Fruit fly (Drosophila melanogaster) whole organism, embryonic: ENCODE measurements around the gene CG12477.

Experiments used
- B-H1 ChIP-seq: fragments of 200-800 bp; sonication (Bioruptor generic); IDR thresholded peaks from 3 replicates; pipeline ENCODE4 v1.3.6; 2022; ENCODE audit warnings: missing biosample characterization, missing genetic modification characterization
- CG10431 ChIP-seq: fragments of 200-800 bp; sonication (Bioruptor generic); optimal IDR thresholded peaks from 3 replicates; lab custom pipeline; 2018; ENCODE audit warnings: missing biosample characterization, mild to moderate bottlenecking, missing genetic modification characterization
- CG12391 ChIP-seq: fragments of 200-800 bp; sonication (Bioruptor generic); optimal IDR thresholded peaks from 3 replicates; lab custom pipeline; 2018; ENCODE audit warnings: missing biosample characterization, mild to moderate bottlenecking, missing genetic modification characterization, moderate library complexity
- CG12942 ChIP-seq: fragments of 200-800 bp; sonication (Bioruptor generic); optimal IDR thresholded peaks from 3 replicates; lab custom pipeline; 2016; ENCODE audit warnings: missing biosample characterization, missing genetic modification characterization
- CG14050 ChIP-seq: fragments of 200-800 bp; sonication (Bioruptor generic); IDR thresholded peaks from 3 replicates; pipeline ENCODE4 v1.3.6; 2022; ENCODE audit warnings: missing biosample characterization, missing genetic modification characterization
- CG14710 ChIP-seq: fragments of 200-800 bp; sonication (Bioruptor generic); optimal IDR thresholded peaks from 3 replicates; lab custom pipeline; 2019; ENCODE audit warnings: missing biosample characterization, mild to moderate bottlenecking, missing genetic modification characterization, moderate library complexity
- CG15011 ChIP-seq: fragments of 200-800 bp; sonication (Bioruptor generic); optimal IDR thresholded peaks from 3 replicates; lab custom pipeline; 2018; ENCODE audit warnings: missing biosample characterization, mild to moderate bottlenecking, missing genetic modification characterization
- CG17361 ChIP-seq: fragments of 200-800 bp; sonication (Bioruptor generic); IDR thresholded peaks from 3 replicates; pipeline ENCODE4 v1.3.6; 2022; ENCODE audit warnings: missing biosample characterization, missing genetic modification characterization
- CG17829 ChIP-seq: fragments of 200-800 bp; optimal IDR thresholded peaks from 2 replicates; lab custom pipeline; 2019; ENCODE audit warnings: missing biosample characterization, mild to moderate bottlenecking, missing genetic modification characterization, moderate library complexity
- CG17912 ChIP-seq: fragments of 200-800 bp; sonication (Bioruptor generic); optimal IDR thresholded peaks from 2 replicates; lab custom pipeline; 2018; ENCODE audit warnings: missing biosample characterization, mild to moderate bottlenecking, missing genetic modification characterization
- CG1792 ChIP-seq: fragments of 200-800 bp; sonication (Bioruptor generic); optimal IDR thresholded peaks from 2 replicates; lab custom pipeline; 2016; ENCODE audit warnings: missing biosample characterization, missing genetic modification characterization
- CG2129 ChIP-seq: fragments of 200-800 bp; sonication (Bioruptor generic); IDR thresholded peaks from 2 replicates; pipeline ENCODE4 v1.3.6; 2022; ENCODE audit warnings: missing biosample characterization, missing genetic modification characterization; ENCODE audit not compliant: partially characterized antibody
- CG31365 ChIP-seq: fragments of 200-800 bp; sonication (Bioruptor generic); optimal IDR thresholded peaks from 2 replicates; lab custom pipeline; 2018; ENCODE audit warnings: missing biosample characterization, mild to moderate bottlenecking, missing genetic modification characterization
- CG32532 ChIP-seq: fragments of 200-800 bp; sonication (Bioruptor generic); IDR thresholded peaks from 2 replicates; pipeline ENCODE4 v1.3.6; 2022; ENCODE audit warnings: missing biosample characterization, missing genetic modification characterization
- CG32767 ChIP-seq: fragments of 200-800 bp; sonication (Bioruptor generic); IDR thresholded peaks from 2 replicates; pipeline ENCODE4 v1.3.6; 2022; ENCODE audit warnings: missing biosample characterization, missing genetic modification characterization
- CG4282 ChIP-seq: fragments of 200-800 bp; sonication (Bioruptor generic); optimal IDR thresholded peaks from 2 replicates; lab custom pipeline; 2016; ENCODE audit warnings: missing biosample characterization, missing genetic modification characterization
- CG4730 ChIP-seq: fragments of 200-800 bp; sonication (Bioruptor generic); IDR thresholded peaks from 2 replicates; pipeline ENCODE4 v1.3.6; 2022; ENCODE audit warnings: missing biosample characterization, missing genetic modification characterization
- CG5180 ChIP-seq: fragments of 200-800 bp; sonication (Bioruptor generic); optimal IDR thresholded peaks from 3 replicates; lab custom pipeline; 2017; ENCODE audit warnings: missing biosample characterization, missing genetic modification characterization, mild to moderate bottlenecking, moderate library complexity, missing genetic modification reagents
- CG5245 ChIP-seq: fragments of 200-800 bp; sonication (Bioruptor generic); optimal IDR thresholded peaks from 3 replicates; lab custom pipeline; 2016; ENCODE audit warnings: missing biosample characterization, missing genetic modification characterization
- CG6654 ChIP-seq: fragments of 200-800 bp; sonication (Bioruptor generic); optimal IDR thresholded peaks from 2 replicates; lab custom pipeline; 2017; ENCODE audit warnings: missing biosample characterization, mild to moderate bottlenecking, missing genetic modification characterization
- CG6683 ChIP-seq: fragments of 200-800 bp; sonication (Bioruptor generic); optimal IDR thresholded peaks from 2 replicates; lab custom pipeline; 2017; ENCODE audit warnings: missing biosample characterization, mild to moderate bottlenecking, missing genetic modification characterization, missing genetic modification reagents
- CG7786 ChIP-seq: fragments of 200-800 bp; sonication (Bioruptor generic); optimal IDR thresholded peaks from 2 replicates; lab custom pipeline; 2016; ENCODE audit warnings: missing biosample characterization, missing genetic modification characterization
- Dek ChIP-seq: fragments of 200-800 bp; sonication (Bioruptor generic); optimal IDR thresholded peaks from 3 replicates; lab custom pipeline; 2019; ENCODE audit warnings: missing biosample characterization, mild to moderate bottlenecking, missing genetic modification characterization, moderate library complexity
- Dll ChIP-seq: fragments of 200-800 bp; sonication (Bioruptor generic); IDR thresholded peaks from 4 replicates; pipeline ENCODE4 v1.3.6; 2022; ENCODE audit warnings: missing biosample characterization, missing genetic modification characterization; ENCODE audit not compliant: partially characterized antibody
- Dp ChIP-seq: fragments of 200-800 bp; sonication (Bioruptor generic); optimal IDR thresholded peaks from 2 replicates; lab custom pipeline; 2018; ENCODE audit warnings: missing biosample characterization, mild to moderate bottlenecking, missing genetic modification characterization, moderate library complexity
- Dref ChIP-seq: fragments of 200-800 bp; sonication (Bioruptor generic); IDR thresholded peaks from 2 replicates; pipeline ENCODE4 v1.3.6; 2022; ENCODE audit warnings: missing biosample characterization, missing genetic modification characterization
- Drgx ChIP-seq: fragments of 200-800 bp; sonication (Bioruptor generic); IDR thresholded peaks from 2 replicates; pipeline ENCODE4 v1.3.6; 2022; ENCODE audit warnings: missing biosample characterization, missing genetic modification characterization
- HHEX ChIP-seq: fragments of 200-800 bp; sonication (Bioruptor generic); optimal IDR thresholded peaks from 3 replicates; lab custom pipeline; 2017; ENCODE audit warnings: missing biosample characterization, mild to moderate bottlenecking, missing genetic modification characterization, missing genetic modification reagents
- HmgZ ChIP-seq: fragments of 200-800 bp; sonication (Bioruptor generic); optimal IDR thresholded peaks from 2 replicates; lab custom pipeline; 2018; ENCODE audit warnings: missing biosample characterization, mild to moderate bottlenecking, missing genetic modification characterization
- Hmx ChIP-seq: fragments of 200-800 bp; sonication (Bioruptor generic); optimal IDR thresholded peaks from 2 replicates; lab custom pipeline; 2016; ENCODE audit warnings: missing biosample characterization, missing genetic modification characterization
- Hr39 ChIP-seq: fragments of >200 bp; optimal IDR thresholded peaks from 2 replicates; lab custom pipeline; 2017
- Hsf ChIP-seq: fragments of 200-800 bp; sonication (Bioruptor generic); optimal IDR thresholded peaks from 3 replicates; lab custom pipeline; 2016; ENCODE audit warnings: missing biosample characterization, missing genetic modification characterization
- MBD-R2 ChIP-seq: fragments of 200-800 bp; sonication (Bioruptor generic); IDR thresholded peaks from 2 replicates; pipeline ENCODE4 v1.3.6; 2022; ENCODE audit warnings: missing biosample characterization, missing genetic modification characterization
- amos ChIP-seq: fragments of 200-800 bp; sonication (Bioruptor generic); IDR thresholded peaks from 2 replicates; pipeline ENCODE4 v1.3.6; 2022; ENCODE audit warnings: missing biosample characterization, missing genetic modification characterization; ENCODE audit not compliant: partially characterized antibody
- cato ChIP-seq: fragments of 200-800 bp; sonication (Bioruptor generic); optimal IDR thresholded peaks from 2 replicates; lab custom pipeline; 2016; ENCODE audit warnings: missing biosample characterization, missing genetic modification characterization, borderline replicate concordance
- ci ChIP-seq: fragments of 200-800 bp; sonication (Bioruptor generic); IDR thresholded peaks from 3 replicates; pipeline ENCODE4 v1.3.6; 2022; ENCODE audit warnings: missing biosample characterization, missing genetic modification characterization
- da ChIP-seq: fragments of 200-800 bp; sonication (Bioruptor generic); optimal IDR thresholded peaks from 2 replicates; lab custom pipeline; 2016; ENCODE audit warnings: missing biosample characterization, missing genetic modification characterization
- dmrt11E ChIP-seq: fragments of 200-800 bp; sonication (Bioruptor generic); optimal IDR thresholded peaks from 3 replicates; lab custom pipeline; 2018; ENCODE audit warnings: missing biosample characterization, mild to moderate bottlenecking, missing genetic modification characterization, moderate library complexity
- dpn ChIP-seq, 2 experiments: fragments of 200-800 bp; sonication (Bioruptor generic); optimal IDR thresholded peaks; 3 replicates each; lab custom pipeline; 2016; ENCODE audit warnings: missing biosample characterization in 2 of 2, missing genetic modification characterization in 2 of 2
- jigr1 ChIP-seq: fragments of 200-800 bp; sonication (Bioruptor generic); IDR thresholded peaks from 3 replicates; pipeline ENCODE4 v1.3.6; 2022; ENCODE audit warnings: missing biosample characterization, missing genetic modification characterization
- peb ChIP-seq: fragments of 200-800 bp; sonication (Bioruptor generic); IDR thresholded peaks from 2 replicates; pipeline ENCODE4 v1.3.6; 2022; ENCODE audit warnings: missing biosample characterization, missing genetic modification characterization
- repo ChIP-seq: fragments of 200-800 bp; sonication (Bioruptor generic); optimal IDR thresholded peaks from 2 replicates; lab custom pipeline; 2016; ENCODE audit warnings: missing biosample characterization, missing genetic modification characterization
- rib ChIP-seq: fragments of 200-800 bp; sonication (Bioruptor generic); IDR thresholded peaks from 2 replicates; pipeline ENCODE4 v1.3.6; 2022; ENCODE audit warnings: missing biosample characterization, missing genetic modification characterization
- sna ChIP-seq: fragments of 200-800 bp; sonication (Bioruptor generic); IDR thresholded peaks from 2 replicates; pipeline ENCODE4 v1.3.6; 2022; ENCODE audit warnings: missing biosample characterization, missing genetic modification characterization; ENCODE audit not compliant: partially characterized antibody
- stc ChIP-seq: fragments of 200-800 bp; sonication (Bioruptor generic); IDR thresholded peaks from 2 replicates; pipeline ENCODE4 v1.3.6; 2022; ENCODE audit warnings: missing biosample characterization, missing genetic modification characterization
- stwl ChIP-seq: fragments of 200-800 bp; sonication (Bioruptor generic); optimal IDR thresholded peaks from 3 replicates; lab custom pipeline; 2018; ENCODE audit warnings: missing biosample characterization, mild to moderate bottlenecking, missing genetic modification characterization, moderate library complexity
- tin ChIP-seq: fragments of 200-800 bp; sonication (Bioruptor generic); optimal IDR thresholded peaks from 3 replicates; lab custom pipeline; 2016; ENCODE audit warnings: missing biosample characterization, missing genetic modification characterization
- tll ChIP-seq, 2 experiments: fragments of 200-800 bp in 1 of 2; fragments of >200 bp in 1 of 2; sonication (Bioruptor generic) in 1 of 2; optimal IDR thresholded peaks; 2 replicates each; lab custom pipeline; 2017 to 2019; ENCODE audit warnings: missing biosample characterization in 2 of 2, missing genetic modification characterization in 2 of 2, mild to moderate bottlenecking in 1 of 2, moderate library complexity in 1 of 2

Gene CG12477

DNA sequence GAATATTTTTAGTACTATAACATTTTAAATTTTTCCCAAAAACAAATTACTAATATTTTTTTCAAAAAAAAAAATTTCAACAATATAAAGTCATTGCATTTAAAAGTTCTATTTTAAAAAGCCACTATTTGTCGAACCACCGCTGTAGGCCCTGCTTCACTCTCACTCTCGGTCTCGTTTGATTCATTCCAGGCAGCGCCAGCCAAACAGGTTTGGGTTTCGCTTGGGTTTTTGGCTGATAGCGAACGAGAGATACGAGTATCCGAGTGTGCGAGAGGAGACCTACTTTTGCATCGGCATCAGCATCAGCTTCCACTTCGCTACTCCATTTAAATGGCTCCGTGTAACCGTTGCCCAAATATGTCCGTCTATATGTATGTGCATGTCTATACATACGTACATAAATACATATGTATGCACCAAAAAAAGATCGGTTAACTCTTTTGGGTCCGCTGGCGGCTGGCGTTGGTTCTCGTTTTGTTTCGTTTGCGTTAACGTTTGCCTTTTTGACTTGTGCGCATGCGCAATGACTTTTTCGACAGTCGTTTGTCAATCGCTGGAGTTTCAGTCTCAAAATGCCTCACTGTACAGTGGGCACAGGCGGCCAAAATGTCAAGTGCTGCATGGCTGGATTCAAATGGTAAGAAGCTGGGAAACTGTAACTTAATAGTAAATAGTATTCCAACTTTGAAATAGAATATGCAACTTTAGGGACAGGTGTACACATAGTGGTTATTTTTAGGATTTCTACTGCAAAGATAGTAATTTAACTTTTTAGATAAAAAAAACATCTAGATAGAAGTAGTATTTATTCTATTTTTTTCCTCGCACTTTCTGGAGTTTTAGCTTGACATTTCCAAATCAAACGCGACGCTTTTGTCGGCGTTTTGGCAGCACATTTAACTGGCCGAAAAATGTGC is 46.0 kb upstream of the CG12477 start (continued):
- TF ChIP-seq CG4282, result no peak
- no peak for TF ChIP-seq CG10431 (GFP tag; lab: Kevin White, UChicago)
- TF ChIP-seq Hmx (GFP tag; lab: Kevin White, UChicago), result no peak
- TF ChIP-seq CG2129 (GFP tag; lab: Robert Waterston, UW), result no peak
- TF ChIP-seq da (GFP tag; lab: Kevin White, UChicago), result no peak
- TF ChIP-seq CG6683 (GFP tag; lab: Kevin White, UChicago), result no peak
- peak; percentile 13; the same call in 1 of the 2 replicates for TF ChIP-seq CG32532 (GFP tag; lab: Robert Waterston, UW)
- TF ChIP-seq B-H1 (GFP tag; lab: Robert Waterston, UW), result peak; percentile 55
- TF ChIP-seq CG4730 (GFP tag; lab: Robert Waterston, UW), result no peak
- TF ChIP-seq HHEX (GFP tag; lab: Kevin White, UChicago), result peak; percentile 65
- peak; percentile 40; the same call in 1 of the 3 replicates for TF ChIP-seq ci
- 0 out of 3 replicates have a peak, but pooled peaks have one; percentile 58 for TF ChIP-seq jigr1 (GFP tag; lab: Robert Waterston, UW)
- no peak for TF ChIP-seq tll (GFP tag; optimal IDR thresholded peaks at IDR 0.05; lab: Kevin White, UChicago)
- TF ChIP-seq Dp (GFP tag; lab: Kevin White, UChicago), result no peak
- peak; percentile 74 for TF ChIP-seq CG5180 (GFP tag; lab: Kevin White, UChicago)
- TF ChIP-seq CG14710 (tag; lab: Kevin White, UChicago), result no peak
- TF ChIP-seq stwl (tag; lab: Kevin White, UChicago), result no peak
- no peak for TF ChIP-seq CG17912 (GFP tag; lab: Kevin White, UChicago)
- TF ChIP-seq sna (GFP tag; lab: Robert Waterston, UW), result no peak
- TF ChIP-seq cato, result peak; percentile 37
- no peak for TF ChIP-seq CG1792 (GFP tag; lab: Kevin White, UChicago)
- TF ChIP-seq rib (GFP tag; lab: Robert Waterston, UW), result peak; percentile 44; the same call in 1 of the 2 replicates
- no peak for TF ChIP-seq dmrt11E (tag; lab: Kevin White, UChicago)
- TF ChIP-seq peb (GFP tag; lab: Robert Waterston, UW), result peak; percentile 60; the same call in 1 of the 2 replicates
- TF ChIP-seq CG6654 (GFP tag; lab: Kevin White, UChicago), result no peak
- TF ChIP-seq CG12391 (tag; lab: Kevin White, UChicago), result peak; percentile 72
- TF ChIP-seq Drgx, result peak; percentile 72
- TF ChIP-seq tin, result peak; percentile 37
- peak; percentile 41 for TF ChIP-seq Dek
- peak; percentile 41 for TF ChIP-seq CG5245
- TF ChIP-seq CG17829 (tag; lab: Kevin White, UChicago), result peak; percentile 53
- TF ChIP-seq CG32767, result peak; percentile 67; the same call in 1 of the 2 replicates
- peak; percentile 34 for TF ChIP-seq CG12942 (GFP tag; lab: Kevin White, UChicago)
- TF ChIP-seq Hr39 (lab: Kevin White, UChicago), result no peak
- TF ChIP-seq CG15011, result peak; percentile 69
- peak; percentile 51 to 56 for TF ChIP-seq dpn (GFP tag; optimal IDR thresholded peaks at IDR 0.05; lab: Kevin White, UChicago)
- TF ChIP-seq repo (GFP tag; lab: Kevin White, UChicago), result no peak
- TF ChIP-seq CG31365 (tag; lab: Kevin White, UChicago), result no peak
- TF ChIP-seq Dll (GFP tag; lab: Robert Waterston, UW), result no peak
- peak; percentile 27 for TF ChIP-seq CG7786 (GFP tag; lab: Kevin White, UChicago)
- TF ChIP-seq Hsf (GFP tag; lab: Kevin White, UChicago), result peak; percentile 68
- no peak for TF ChIP-seq amos (GFP tag; lab: Robert Waterston, UW)
- TF ChIP-seq stc (GFP tag; lab: Robert Waterston, UW), result peak; percentile 80
- no peak for TF ChIP-seq MBD-R2 (GFP tag; lab: Robert Waterston, UW)
- TF ChIP-seq HmgZ, result peak; percentile 39
- no peak for TF ChIP-seq Dref (GFP tag; lab: Robert Waterston, UW)
- TF ChIP-seq CG14050 (GFP tag; lab: Robert Waterston, UW), result peak; percentile 57; the same call in 2 of the 3 replicates
- peak; percentile 72; the same call in 2 of the 3 replicates for TF ChIP-seq CG17361 (GFP tag; lab: Robert Waterston, UW)
